Fruit fly (Drosophila melanogaster) whole organism, wandering third instar larva: ENCODE measurements around the gene Ir75d.

Experiments
- Abd-B ChIP-seq: fragments of >200 bp; optimal IDR thresholded peaks from 2 replicates; lab custom pipeline; 2017; ENCODE audit warnings: missing biosample characterization, missing genetic modification characterization
- CG32264 ChIP-seq: fragments of 200-800 bp; sonication (Bioruptor generic); optimal IDR thresholded peaks from 2 replicates; lab custom pipeline; 2016; ENCODE audit warnings: missing biosample characterization, missing genetic modification characterization
- CG9705 ChIP-seq: fragments of 200-800 bp; sonication (Bioruptor generic); optimal IDR thresholded peaks from 2 replicates; lab custom pipeline; 2018; ENCODE audit warnings: missing biosample characterization, mild to moderate bottlenecking, missing genetic modification characterization
- CrebA ChIP-seq: fragments of 200-800 bp; sonication (Bioruptor generic); optimal IDR thresholded peaks from 2 replicates; lab custom pipeline; 2016; ENCODE audit warnings: missing biosample characterization, mild to moderate bottlenecking, missing genetic modification characterization, borderline replicate concordance
- Dfd ChIP-seq: fragments of >200 bp; optimal IDR thresholded peaks from 2 replicates; lab custom pipeline; 2017; ENCODE audit warnings: missing biosample characterization, missing genetic modification characterization
- Dif ChIP-seq: fragments of 200-275, 200-300 bp; sonication (Bioruptor generic); optimal IDR thresholded peaks from 2 replicates; lab custom pipeline; 2018; ENCODE audit warnings: missing biosample characterization, missing genetic modification characterization; ENCODE audit not compliant: partially characterized antibody
- GATAd ChIP-seq: sonication (Bioruptor generic); optimal IDR thresholded peaks from 2 replicates; lab custom pipeline; 2016; ENCODE audit warnings: missing biosample characterization, missing genetic modification characterization
- Hnf4 ChIP-seq: fragments of 200-800 bp; sonication (Bioruptor generic); optimal IDR thresholded peaks from 2 replicates; lab custom pipeline; 2016; ENCODE audit warnings: missing biosample characterization, mild to moderate bottlenecking, missing genetic modification characterization
- Hr78 ChIP-seq: fragments of >200 bp; optimal IDR thresholded peaks from 2 replicates; lab custom pipeline; 2017; ENCODE audit warnings: missing biosample characterization, missing genetic modification characterization
- Hr83 ChIP-seq: fragments of 200-300 bp; sonication (Bioruptor generic); optimal IDR thresholded peaks from 2 replicates; lab custom pipeline; 2016; ENCODE audit warnings: missing biosample characterization, mild to moderate bottlenecking, missing genetic modification characterization, moderate library complexity; ENCODE audit not compliant: poor library complexity, severe bottlenecking
- Jra ChIP-seq: sonication (Bioruptor generic); optimal IDR thresholded peaks from 2 replicates; lab custom pipeline; 2016; ENCODE audit warnings: missing biosample characterization, missing genetic modification characterization
- Mio ChIP-seq: sonication (Bioruptor generic); optimal IDR thresholded peaks from 2 replicates; lab custom pipeline; 2016; ENCODE audit warnings: missing biosample characterization, missing genetic modification characterization
- Myc ChIP-seq: fragments of >200 bp; optimal IDR thresholded peaks from 2 replicates; lab custom pipeline; 2017
- N ChIP-seq: fragments of >200 bp; optimal IDR thresholded peaks from 2 replicates; lab custom pipeline; 2018; ENCODE audit warnings: missing biosample characterization, missing external identifiers, missing genetic modification characterization
- OdsH ChIP-seq: fragments of 200-800 bp; sonication (Bioruptor generic); optimal IDR thresholded peaks from 2 replicates; lab custom pipeline; 2016; ENCODE audit warnings: missing biosample characterization, mild to moderate bottlenecking, missing genetic modification characterization
- Rel ChIP-seq, 2 experiments: fragments of 200-800 bp; sonication (Bioruptor generic) in 1 of 2; optimal IDR thresholded peaks; 2 replicates in 1 of 2; 3 replicates in 1 of 2; lab custom pipeline; 2016 to 2019; ENCODE audit warnings: mild to moderate bottlenecking in 2 of 2, missing biosample characterization in 2 of 2, missing genetic modification characterization in 2 of 2, moderate library complexity in 1 of 2
- Sp1 ChIP-seq: fragments of 200-800 bp; sonication (Bioruptor generic); optimal IDR thresholded peaks from 3 replicates; lab custom pipeline; 2019; ENCODE audit warnings: missing biosample characterization, mild to moderate bottlenecking, missing genetic modification characterization, moderate library complexity
- Vsx2 ChIP-seq: fragments of 200-300, 225-300 bp; sonication (Bioruptor generic); optimal IDR thresholded peaks from 2 replicates; lab custom pipeline; 2018; ENCODE audit warnings: missing biosample characterization, missing genetic modification characterization; ENCODE audit not compliant: partially characterized antibody
- br ChIP-seq: fragments of 200-800 bp; sonication (Bioruptor generic); optimal IDR thresholded peaks from 2 replicates; lab custom pipeline; 2016; ENCODE audit warnings: missing biosample characterization, missing genetic modification characterization
- brk ChIP-seq: fragments of 200-800 bp; sonication (Bioruptor generic); optimal IDR thresholded peaks from 2 replicates; lab custom pipeline; 2016; ENCODE audit warnings: missing biosample characterization, mild to moderate bottlenecking, missing genetic modification characterization
- dl ChIP-seq, 2 experiments: fragments of 175-275, 200-275 bp in 1 of 2; fragments of 200-275 bp in 1 of 2; sonication (Bioruptor generic); optimal IDR thresholded peaks; lab custom pipeline; 2018; ENCODE audit warnings: mild to moderate bottlenecking in 2 of 2, missing biosample characterization in 2 of 2, missing genetic modification characterization in 2 of 2, moderate library complexity in 2 of 2; ENCODE audit not compliant: partially characterized antibody in 2 of 2, insufficient read depth in 1 of 2
- dmrt93B ChIP-seq: fragments of 200-800 bp; sonication (Bioruptor generic); optimal IDR thresholded peaks from 2 replicates; lab custom pipeline; 2018; ENCODE audit warnings: missing biosample characterization, mild to moderate bottlenecking, missing genetic modification characterization
- dsf ChIP-seq: sonication (Bioruptor generic); optimal IDR thresholded peaks from 2 replicates; lab custom pipeline; 2016; ENCODE audit warnings: missing biosample characterization, missing genetic modification characterization, borderline replicate concordance
- ey ChIP-seq: fragments of 200-800 bp; sonication (Bioruptor generic); optimal IDR thresholded peaks from 2 replicates; lab custom pipeline; 2016; ENCODE audit warnings: missing biosample characterization, missing genetic modification characterization
- foxo ChIP-seq, 2 experiments: fragments of 200-800 bp; sonication (Bioruptor generic); optimal IDR thresholded peaks; 2 replicates in 1 of 2; 3 replicates in 1 of 2; lab custom pipeline; 2016 to 2017; ENCODE audit warnings: missing biosample characterization in 2 of 2, missing genetic modification characterization in 2 of 2
- fru ChIP-seq: fragments of 200-800 bp; sonication (Bioruptor generic); optimal IDR thresholded peaks from 3 replicates; lab custom pipeline; 2016; ENCODE audit warnings: missing biosample characterization, mild to moderate bottlenecking, missing genetic modification characterization
- h ChIP-seq: fragments of 200-800 bp; sonication (Bioruptor generic); optimal IDR thresholded peaks from 3 replicates; lab custom pipeline; 2016; ENCODE audit warnings: missing biosample characterization, mild to moderate bottlenecking, missing genetic modification characterization
- jim ChIP-seq: fragments of 175-275, 200-325 bp; sonication (Bioruptor generic); optimal IDR thresholded peaks from 2 replicates; lab custom pipeline; 2016; ENCODE audit warnings: missing biosample characterization, mild to moderate bottlenecking, missing genetic modification characterization
- lola ChIP-seq: fragments of >200 bp; optimal IDR thresholded peaks from 2 replicates; lab custom pipeline; 2017; ENCODE audit warnings: missing biosample characterization, missing genetic modification characterization
- pan ChIP-seq: fragments of >200 bp; optimal IDR thresholded peaks from 2 replicates; lab custom pipeline; 2017
- psq ChIP-seq: fragments of 200-800 bp; sonication (Bioruptor generic); optimal IDR thresholded peaks from 3 replicates; lab custom pipeline; 2017; ENCODE audit warnings: missing biosample characterization, mild to moderate bottlenecking, missing genetic modification characterization, moderate library complexity
- rgr ChIP-seq: fragments of 200-800 bp; sonication (Bioruptor generic); optimal IDR thresholded peaks from 3 replicates; lab custom pipeline; 2016; ENCODE audit warnings: missing biosample characterization, mild to moderate bottlenecking, missing genetic modification characterization
- sage ChIP-seq: fragments of 200-800 bp; sonication (Bioruptor generic); optimal IDR thresholded peaks from 2 replicates; lab custom pipeline; 2016; ENCODE audit warnings: missing biosample characterization, mild to moderate bottlenecking, missing genetic modification characterization
- sv ChIP-seq: fragments of 200-800 bp; sonication (Bioruptor generic); optimal IDR thresholded peaks from 3 replicates; lab custom pipeline; 2016; ENCODE audit warnings: missing biosample characterization, missing genetic modification characterization
- tai ChIP-seq: sonication (Bioruptor generic); optimal IDR thresholded peaks from 2 replicates; lab custom pipeline; 2016; ENCODE audit warnings: missing biosample characterization, missing genetic modification characterization
- usp ChIP-seq: fragments of >200 bp; optimal IDR thresholded peaks from 2 replicates; lab custom pipeline; 2017; ENCODE audit warnings: missing biosample characterization, missing genetic modification characterization
- woc ChIP-seq: sonication (Bioruptor generic); optimal IDR thresholded peaks from 2 replicates; lab custom pipeline; 2016; ENCODE audit warnings: missing biosample characterization, mild to moderate bottlenecking, missing genetic modification characterization

The Ir75d gene

DNA sequence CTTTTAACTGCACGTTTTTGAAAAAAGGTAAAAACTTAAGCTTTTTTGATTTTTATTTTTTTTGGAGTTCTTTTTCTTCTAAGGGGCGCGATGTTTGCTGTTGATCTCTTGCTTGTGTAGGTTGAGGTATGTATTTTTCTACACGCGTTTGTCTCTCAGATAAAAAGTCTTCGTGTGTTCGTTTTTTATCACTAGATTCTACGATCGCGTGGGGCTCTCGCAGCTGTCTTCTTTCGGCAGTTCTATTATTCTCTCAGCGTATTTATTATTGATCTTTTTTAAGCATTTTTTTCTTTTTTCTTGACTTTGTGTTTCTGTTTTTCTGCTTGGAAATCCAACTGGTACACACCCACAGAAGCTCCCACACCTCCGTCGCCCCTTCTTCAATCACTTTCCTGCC lies 15.9 kb downstream of the Ir75d start:
- peak; percentile 26 for TF ChIP-seq sage (GFP tag; lab: Kevin White, UChicago)
- TF ChIP-seq Rel (GFP tag; optimal IDR thresholded peaks at IDR 0.05; lab: Kevin White, UChicago) = peak; percentile 13
- no peak for TF ChIP-seq Rel (tag; optimal IDR thresholded peaks at IDR 0.05; lab: Kevin White, UChicago)
- TF ChIP-seq brk (GFP tag; lab: Kevin White, UChicago) = peak; percentile 43
- TF ChIP-seq CrebA (GFP tag; lab: Kevin White, UChicago) = peak; percentile 36
- no peak for TF ChIP-seq CG9705
- TF ChIP-seq Sp1 (GFP tag; lab: Kevin White, UChicago) = peak; percentile 44
- TF ChIP-seq sv (GFP tag; lab: Kevin White, UChicago) = no peak
- peak; percentile 15 for TF ChIP-seq h

DNA sequence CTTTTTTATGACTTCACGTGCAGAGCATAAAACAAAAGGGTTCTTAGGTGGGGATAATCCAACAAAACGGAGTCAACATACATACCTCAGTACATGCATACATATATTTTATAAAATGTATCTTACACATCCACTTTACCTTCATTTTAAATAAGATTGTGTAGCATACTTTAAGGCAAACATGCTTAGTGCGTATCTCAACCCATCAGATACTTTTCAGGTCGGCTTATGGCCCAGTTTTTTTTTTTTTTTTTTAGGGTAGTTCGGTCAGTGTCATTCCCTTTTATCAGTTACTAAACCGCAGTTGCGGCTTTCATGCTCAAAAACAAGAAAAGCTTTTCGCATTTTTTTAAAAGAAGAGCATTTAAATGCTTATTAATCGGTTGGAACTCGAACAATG lies 19.0 kb downstream of the Ir75d start, which contains the start of gene NijB:
Gene NijB (plus strand): TSS at position 398 of the 400 bp plus-strand sequence.
- TF ChIP-seq fru (GFP tag; lab: Kevin White, UChicago) (no peak), Hr83 (GFP tag; lab: Kevin White, UChicago) (no peak), Hnf4 (no peak), h (no peak), tai (GFP tag; lab: Kevin White, UChicago) (peak; percentile 27), Sp1 (GFP tag; lab: Kevin White, UChicago) (no peak), sv (GFP tag; lab: Kevin White, UChicago) (no peak), Jra (no peak), brk (GFP tag; lab: Kevin White, UChicago) (no peak), dl (GFP tag; optimal IDR thresholded peaks at IDR 0.05; lab: Kevin White, UChicago; ENCODE audit: insufficient read depth in 1 of 2, partially characterized antibody in 2 of 2) (no peak), rgr (no peak), psq (no peak), jim (GFP tag; lab: Kevin White, UChicago) (peak; percentile 19), Vsx2 (GFP tag; lab: Kevin White, UChicago) (no peak), pan (lab: Kevin White, UChicago) (no peak), br (GFP tag; lab: Kevin White, UChicago) (no peak), Dif (GFP tag; lab: Kevin White, UChicago) (peak; percentile 6), Hr78 (GFP tag; lab: Kevin White, UChicago) (no peak), CrebA (GFP tag; lab: Kevin White, UChicago) (no peak), ey (GFP tag; lab: Kevin White, UChicago) (no peak), usp (GFP tag; lab: Kevin White, UChicago) (no peak), lola (no peak), CG32264 (GFP tag; lab: Kevin White, UChicago) (no peak), OdsH (GFP tag; lab: Kevin White, UChicago) (no peak), dsf (no peak), Rel (GFP tag; optimal IDR thresholded peaks at IDR 0.05; lab: Kevin White, UChicago) (no peak), Rel (tag; optimal IDR thresholded peaks at IDR 0.05; lab: Kevin White, UChicago) (peak; percentile 69), dmrt93B (GFP tag; lab: Kevin White, UChicago) (no peak), CG9705 (no peak), GATAd (GFP tag; lab: Kevin White, UChicago) (no peak), sage (GFP tag; lab: Kevin White, UChicago) (peak; percentile 5), woc (GFP tag; lab: Kevin White, UChicago) (no peak), Dfd (GFP tag; lab: Kevin White, UChicago) (no peak), foxo (GFP tag; optimal IDR thresholded peaks at IDR 0.05; lab: Kevin White, UChicago) (no peak), N (GFP tag; lab: Kevin White, UChicago) (no peak), Mio (GFP tag; lab: Kevin White, UChicago) (no peak), Myc (peak; percentile 69), Abd-B (no peak)
